Fruit fly (Drosophila melanogaster) whole organism: ENCODE results near the gene CG7739.

ENCODE experiments used
- CG8478 ChIP-seq: fragments of >200 bp; optimal IDR thresholded peaks from 2 replicates; lab custom pipeline; 2018; ENCODE audit warnings: inconsistent platforms
- Dll ChIP-seq: fragments of >200 bp; optimal IDR thresholded peaks from 2 replicates; lab custom pipeline; 2017
- pan ChIP-seq: fragments of >200 bp; optimal IDR thresholded peaks from 2 replicates; lab custom pipeline; 2017
- psq ChIP-seq: fragments of >200 bp; optimal IDR thresholded peaks from 2 replicates; lab custom pipeline; 2017
- usp ChIP-seq: fragments of >200 bp; optimal IDR thresholded peaks from 2 replicates; lab custom pipeline; 2017; ENCODE audit warnings: missing biosample characterization, missing genetic modification characterization, mixed read lengths

- peak; percentile 32 for TF ChIP-seq pan
- no peak for TF ChIP-seq CG8478 (lab: Kevin White, UChicago)
- TF ChIP-seq psq (lab: Kevin White, UChicago): no peak
- TF ChIP-seq Dll (lab: Kevin White, UChicago): no peak
- no peak for TF ChIP-seq usp (GFP tag; lab: Kevin White, UChicago)
Measured at dm6 chr3L:15547187-15547790, 15.6 kb downstream of the CG7739 start.
